Fruit fly (Drosophila melanogaster) whole organism, wandering third instar larva: ENCODE data around the gene CG10470.

ENCODE experiments used
- Abd-B ChIP-seq: fragments of >200 bp; optimal IDR thresholded peaks from 2 replicates; lab custom pipeline; 2017; ENCODE audit warnings: missing biosample characterization, missing genetic modification characterization
- CG32264 ChIP-seq: fragments of 200-800 bp; sonication (Bioruptor generic); optimal IDR thresholded peaks from 2 replicates; lab custom pipeline; 2016; ENCODE audit warnings: missing biosample characterization, missing genetic modification characterization
- CG9705 ChIP-seq: fragments of 200-800 bp; sonication (Bioruptor generic); optimal IDR thresholded peaks from 2 replicates; lab custom pipeline; 2018; ENCODE audit warnings: missing biosample characterization, mild to moderate bottlenecking, missing genetic modification characterization
- CrebA ChIP-seq: fragments of 200-800 bp; sonication (Bioruptor generic); optimal IDR thresholded peaks from 2 replicates; lab custom pipeline; 2016; ENCODE audit warnings: missing biosample characterization, mild to moderate bottlenecking, missing genetic modification characterization, borderline replicate concordance
- Dfd ChIP-seq: fragments of >200 bp; optimal IDR thresholded peaks from 2 replicates; lab custom pipeline; 2017; ENCODE audit warnings: missing biosample characterization, missing genetic modification characterization
- Dif ChIP-seq: fragments of 200-275, 200-300 bp; sonication (Bioruptor generic); optimal IDR thresholded peaks from 2 replicates; lab custom pipeline; 2018; ENCODE audit warnings: missing biosample characterization, missing genetic modification characterization; ENCODE audit not compliant: partially characterized antibody
- GATAd ChIP-seq: sonication (Bioruptor generic); optimal IDR thresholded peaks from 2 replicates; lab custom pipeline; 2016; ENCODE audit warnings: missing biosample characterization, missing genetic modification characterization
- HLH106 ChIP-seq: fragments of 200-800 bp; optimal IDR thresholded peaks from 3 replicates; lab custom pipeline; 2019; ENCODE audit warnings: missing biosample characterization, mild to moderate bottlenecking, missing genetic modification characterization, moderate library complexity
- Hnf4 ChIP-seq: fragments of 200-800 bp; sonication (Bioruptor generic); optimal IDR thresholded peaks from 2 replicates; lab custom pipeline; 2016; ENCODE audit warnings: missing biosample characterization, mild to moderate bottlenecking, missing genetic modification characterization
- Hr78 ChIP-seq: fragments of >200 bp; optimal IDR thresholded peaks from 2 replicates; lab custom pipeline; 2017; ENCODE audit warnings: missing biosample characterization, missing genetic modification characterization
- Hr83 ChIP-seq: fragments of 200-300 bp; sonication (Bioruptor generic); optimal IDR thresholded peaks from 2 replicates; lab custom pipeline; 2016; ENCODE audit warnings: missing biosample characterization, mild to moderate bottlenecking, missing genetic modification characterization, moderate library complexity; ENCODE audit not compliant: poor library complexity, severe bottlenecking
- Jra ChIP-seq: sonication (Bioruptor generic); optimal IDR thresholded peaks from 2 replicates; lab custom pipeline; 2016; ENCODE audit warnings: missing biosample characterization, missing genetic modification characterization
- Mio ChIP-seq: sonication (Bioruptor generic); optimal IDR thresholded peaks from 2 replicates; lab custom pipeline; 2016; ENCODE audit warnings: missing biosample characterization, missing genetic modification characterization
- Myc ChIP-seq: fragments of >200 bp; optimal IDR thresholded peaks from 2 replicates; lab custom pipeline; 2017
- N ChIP-seq: fragments of >200 bp; optimal IDR thresholded peaks from 2 replicates; lab custom pipeline; 2018; ENCODE audit warnings: missing biosample characterization, missing external identifiers, missing genetic modification characterization
- OdsH ChIP-seq: fragments of 200-800 bp; sonication (Bioruptor generic); optimal IDR thresholded peaks from 2 replicates; lab custom pipeline; 2016; ENCODE audit warnings: missing biosample characterization, mild to moderate bottlenecking, missing genetic modification characterization
- Rel ChIP-seq, 2 experiments: fragments of 200-800 bp; sonication (Bioruptor generic) in 1 of 2; optimal IDR thresholded peaks; 2 replicates in 1 of 2; 3 replicates in 1 of 2; lab custom pipeline; 2016 to 2019; ENCODE audit warnings: mild to moderate bottlenecking in 2 of 2, missing biosample characterization in 2 of 2, missing genetic modification characterization in 2 of 2, moderate library complexity in 1 of 2
- Sp1 ChIP-seq: fragments of 200-800 bp; sonication (Bioruptor generic); optimal IDR thresholded peaks from 3 replicates; lab custom pipeline; 2019; ENCODE audit warnings: missing biosample characterization, mild to moderate bottlenecking, missing genetic modification characterization, moderate library complexity
- Vsx2 ChIP-seq: fragments of 200-300, 225-300 bp; sonication (Bioruptor generic); optimal IDR thresholded peaks from 2 replicates; lab custom pipeline; 2018; ENCODE audit warnings: missing biosample characterization, missing genetic modification characterization; ENCODE audit not compliant: partially characterized antibody
- br ChIP-seq: fragments of 200-800 bp; sonication (Bioruptor generic); optimal IDR thresholded peaks from 2 replicates; lab custom pipeline; 2016; ENCODE audit warnings: missing biosample characterization, missing genetic modification characterization
- brk ChIP-seq: fragments of 200-800 bp; sonication (Bioruptor generic); optimal IDR thresholded peaks from 2 replicates; lab custom pipeline; 2016; ENCODE audit warnings: missing biosample characterization, mild to moderate bottlenecking, missing genetic modification characterization
- dl ChIP-seq, 2 experiments: fragments of 175-275, 200-275 bp in 1 of 2; fragments of 200-275 bp in 1 of 2; sonication (Bioruptor generic); optimal IDR thresholded peaks; lab custom pipeline; 2018; ENCODE audit warnings: mild to moderate bottlenecking in 2 of 2, missing biosample characterization in 2 of 2, missing genetic modification characterization in 2 of 2, moderate library complexity in 2 of 2; ENCODE audit not compliant: partially characterized antibody in 2 of 2, insufficient read depth in 1 of 2
- dmrt93B ChIP-seq: fragments of 200-800 bp; sonication (Bioruptor generic); optimal IDR thresholded peaks from 2 replicates; lab custom pipeline; 2018; ENCODE audit warnings: missing biosample characterization, mild to moderate bottlenecking, missing genetic modification characterization
- dsf ChIP-seq: sonication (Bioruptor generic); optimal IDR thresholded peaks from 2 replicates; lab custom pipeline; 2016; ENCODE audit warnings: missing biosample characterization, missing genetic modification characterization, borderline replicate concordance
- ey ChIP-seq: fragments of 200-800 bp; sonication (Bioruptor generic); optimal IDR thresholded peaks from 2 replicates; lab custom pipeline; 2016; ENCODE audit warnings: missing biosample characterization, missing genetic modification characterization
- foxo ChIP-seq, 2 experiments: fragments of 200-800 bp; sonication (Bioruptor generic); optimal IDR thresholded peaks; 2 replicates in 1 of 2; 3 replicates in 1 of 2; lab custom pipeline; 2016 to 2017; ENCODE audit warnings: missing biosample characterization in 2 of 2, missing genetic modification characterization in 2 of 2
- fru ChIP-seq: fragments of 200-800 bp; sonication (Bioruptor generic); optimal IDR thresholded peaks from 3 replicates; lab custom pipeline; 2016; ENCODE audit warnings: missing biosample characterization, mild to moderate bottlenecking, missing genetic modification characterization
- h ChIP-seq: fragments of 200-800 bp; sonication (Bioruptor generic); optimal IDR thresholded peaks from 3 replicates; lab custom pipeline; 2016; ENCODE audit warnings: missing biosample characterization, mild to moderate bottlenecking, missing genetic modification characterization
- jim ChIP-seq: fragments of 175-275, 200-325 bp; sonication (Bioruptor generic); optimal IDR thresholded peaks from 2 replicates; lab custom pipeline; 2016; ENCODE audit warnings: missing biosample characterization, mild to moderate bottlenecking, missing genetic modification characterization
- lola ChIP-seq: fragments of >200 bp; optimal IDR thresholded peaks from 2 replicates; lab custom pipeline; 2017; ENCODE audit warnings: missing biosample characterization, missing genetic modification characterization
- pan ChIP-seq: fragments of >200 bp; optimal IDR thresholded peaks from 2 replicates; lab custom pipeline; 2017
- psq ChIP-seq: fragments of 200-800 bp; sonication (Bioruptor generic); optimal IDR thresholded peaks from 3 replicates; lab custom pipeline; 2017; ENCODE audit warnings: missing biosample characterization, mild to moderate bottlenecking, missing genetic modification characterization, moderate library complexity
- rgr ChIP-seq: fragments of 200-800 bp; sonication (Bioruptor generic); optimal IDR thresholded peaks from 3 replicates; lab custom pipeline; 2016; ENCODE audit warnings: missing biosample characterization, mild to moderate bottlenecking, missing genetic modification characterization
- sage ChIP-seq: fragments of 200-800 bp; sonication (Bioruptor generic); optimal IDR thresholded peaks from 2 replicates; lab custom pipeline; 2016; ENCODE audit warnings: missing biosample characterization, mild to moderate bottlenecking, missing genetic modification characterization
- sv ChIP-seq: fragments of 200-800 bp; sonication (Bioruptor generic); optimal IDR thresholded peaks from 3 replicates; lab custom pipeline; 2016; ENCODE audit warnings: missing biosample characterization, missing genetic modification characterization
- tai ChIP-seq: sonication (Bioruptor generic); optimal IDR thresholded peaks from 2 replicates; lab custom pipeline; 2016; ENCODE audit warnings: missing biosample characterization, missing genetic modification characterization
- usp ChIP-seq: fragments of >200 bp; optimal IDR thresholded peaks from 2 replicates; lab custom pipeline; 2017; ENCODE audit warnings: missing biosample characterization, missing genetic modification characterization
- woc ChIP-seq: sonication (Bioruptor generic); optimal IDR thresholded peaks from 2 replicates; lab custom pipeline; 2016; ENCODE audit warnings: missing biosample characterization, mild to moderate bottlenecking, missing genetic modification characterization

The CG10470 gene

dm6 chr2L:19036105-19036714 is 12.7 kb upstream of the CG10470 start:
- TF ChIP-seq Hr78 (no peak), h (GFP tag; lab: Kevin White, UChicago) (peak; percentile 8)

DNA sequence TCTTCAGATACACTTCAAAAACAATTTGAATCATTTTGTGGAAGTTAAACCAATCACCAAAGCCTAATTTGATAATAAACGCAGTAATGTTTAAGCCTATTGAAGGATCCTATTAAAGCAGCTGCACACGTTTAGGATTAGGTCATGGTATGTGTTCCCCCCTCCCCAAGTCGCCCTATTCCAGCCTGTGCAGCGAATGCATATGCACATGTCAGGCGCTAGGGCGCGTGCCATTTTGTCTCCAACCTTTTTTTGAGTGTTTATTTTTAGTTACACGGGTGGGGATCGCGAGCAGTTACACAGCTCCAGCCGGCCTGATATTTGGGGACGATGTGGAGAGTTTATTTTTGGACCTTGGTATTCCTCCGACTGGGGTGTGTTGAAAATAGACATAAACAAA is 11.9 kb upstream of the CG10470 start:
- no peak for TF ChIP-seq Hr78
- peak; percentile 4 for TF ChIP-seq h (GFP tag; lab: Kevin White, UChicago)

- no peak for TF ChIP-seq br
- no peak for TF ChIP-seq Hr83 (GFP tag; lab: Kevin White, UChicago)
- no peak for TF ChIP-seq pan
- no peak for TF ChIP-seq dsf (GFP tag; lab: Kevin White, UChicago)
- no peak for TF ChIP-seq jim (GFP tag; lab: Kevin White, UChicago)
- no peak for TF ChIP-seq Rel (GFP tag; optimal IDR thresholded peaks at IDR 0.05; lab: Kevin White, UChicago)
- TF ChIP-seq Rel (tag; optimal IDR thresholded peaks at IDR 0.05; lab: Kevin White, UChicago) = no peak
- TF ChIP-seq HLH106 = no peak
- TF ChIP-seq lola (GFP tag; lab: Kevin White, UChicago) = no peak
- TF ChIP-seq usp = no peak
- no peak for TF ChIP-seq Vsx2
- no peak for TF ChIP-seq Sp1 (GFP tag; lab: Kevin White, UChicago)
Measured at dm6 chr2L:19037455-19037854, 11.4 kb upstream of the CG10470 start.

DNA sequence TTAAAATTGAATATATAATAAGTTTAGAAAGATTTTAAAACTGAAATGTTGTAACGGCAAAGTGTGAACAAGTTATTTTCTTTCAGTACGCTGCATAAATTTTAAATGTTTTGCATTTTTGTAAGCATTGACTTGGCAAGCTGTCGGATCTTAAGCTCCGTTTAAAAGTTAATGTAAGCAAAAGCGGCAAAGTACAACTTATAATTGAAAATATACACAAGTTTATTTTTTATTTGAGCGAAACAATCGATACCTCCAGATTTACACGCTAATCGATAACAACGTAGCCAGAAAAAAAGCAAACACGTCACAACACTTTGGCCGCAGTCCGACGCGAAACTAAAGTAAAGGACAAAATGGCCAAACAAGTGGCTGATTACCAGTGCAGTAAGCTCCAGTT is 7.3 kb upstream of the CG10470 start, which contains the start of gene Catsup:
Gene Catsup (plus strand): TSS at position 273 of the 400 bp plus-strand sequence.
- TF ChIP-seq Hr83 (GFP tag; lab: Kevin White, UChicago) (no peak), tai (GFP tag; lab: Kevin White, UChicago) (no peak)

dm6 chr2L:19045111-19045560 is 3.7 kb upstream of the CG10470 start, which contains the start of the genes Ttc19 and Acn:
Ttc19 (minus strand) TSS chr2L:19045148.
Acn (plus strand) TSS chr2L:19045355.
- TF ChIP-seq dsf (GFP tag; lab: Kevin White, UChicago) (peak; percentile 93), lola (GFP tag; lab: Kevin White, UChicago) (no peak), CG9705 (GFP tag; lab: Kevin White, UChicago) (peak; percentile 83), fru (GFP tag; lab: Kevin White, UChicago) (peak; percentile 88), Mio (GFP tag; lab: Kevin White, UChicago) (peak; percentile 17), Hnf4 (GFP tag; lab: Kevin White, UChicago) (no peak), Dif (no peak), Sp1 (GFP tag; lab: Kevin White, UChicago) (peak; percentile 81), CG32264 (peak; percentile 76), Abd-B (GFP tag; lab: Kevin White, UChicago) (no peak), br (peak; percentile 88), GATAd (peak; percentile 73), h (GFP tag; lab: Kevin White, UChicago) (peak; percentile 90), sv (GFP tag; lab: Kevin White, UChicago) (peak; percentile 82), Hr78 (no peak), tai (GFP tag; lab: Kevin White, UChicago) (no peak), Rel (GFP tag; optimal IDR thresholded peaks at IDR 0.05; lab: Kevin White, UChicago) (no peak), Rel (tag; optimal IDR thresholded peaks at IDR 0.05; lab: Kevin White, UChicago) (peak; percentile 45), woc (GFP tag; lab: Kevin White, UChicago) (peak; percentile 86), usp (no peak), Hr83 (GFP tag; lab: Kevin White, UChicago) (peak; percentile 66), dmrt93B (no peak), psq (GFP tag; lab: Kevin White, UChicago) (peak; percentile 78), sage (GFP tag; lab: Kevin White, UChicago) (no peak), Dfd (GFP tag; lab: Kevin White, UChicago) (no peak), ey (GFP tag; lab: Kevin White, UChicago) (peak; percentile 89), Jra (peak; percentile 95), rgr (GFP tag; lab: Kevin White, UChicago) (peak; percentile 90), OdsH (peak; percentile 75), HLH106 (peak; percentile 83), N (GFP tag; lab: Kevin White, UChicago) (no peak), dl (GFP tag; optimal IDR thresholded peaks at IDR 0.05; lab: Kevin White, UChicago; ENCODE audit: insufficient read depth in 1 of 2, partially characterized antibody in 2 of 2) (no peak), Myc (lab: Kevin White, UChicago) (peak; percentile 41), pan (no peak), brk (GFP tag; lab: Kevin White, UChicago) (no peak), CrebA (GFP tag; lab: Kevin White, UChicago) (no peak), foxo (GFP tag; optimal IDR thresholded peaks at IDR 0.05; lab: Kevin White, UChicago) (peak; percentile 60 to 88), jim (GFP tag; lab: Kevin White, UChicago) (no peak), Vsx2 (no peak)
